Worm (Caenorhabditis elegans) whole organism, mixed stage, embryonic: ENCODE measurements around the gene dhs-16.

Source experiments
- bed-3 ChIP-seq: fragments of 200-800 bp; sonication (Bioruptor generic); optimal IDR thresholded peaks from 3 replicates; lab custom pipeline; 2018; ENCODE audit warnings: mild to moderate bottlenecking, missing genetic modification characterization, moderate library complexity, missing compliant biosample characterization
- blmp-1 ChIP-seq: fragments of 150-350 bp; optimal IDR thresholded peaks from 2 replicates; lab custom pipeline; 2014; ENCODE audit warnings: missing biosample characterization, missing genetic modification characterization
- ceh-43 ChIP-seq: fragments of 200-800 bp; sonication (Bioruptor generic); optimal IDR thresholded peaks from 2 replicates; lab custom pipeline; 2018; ENCODE audit warnings: mild to moderate bottlenecking, missing genetic modification characterization, moderate library complexity, missing compliant biosample characterization
- ceh-83 ChIP-seq: fragments of 200-800 bp; sonication (Bioruptor generic); optimal IDR thresholded peaks from 2 replicates; lab custom pipeline; 2018; ENCODE audit warnings: mild to moderate bottlenecking, missing genetic modification characterization, missing compliant biosample characterization
- ces-1 ChIP-seq: fragments of 150-350 bp; optimal IDR thresholded peaks from 2 replicates; lab custom pipeline; 2014; ENCODE audit warnings: missing biosample characterization, missing genetic modification reagents, missing genetic modification characterization
- cnd-1 ChIP-seq: fragments of 200-800 bp; sonication (Bioruptor generic); optimal IDR thresholded peaks from 2 replicates; lab custom pipeline; 2018; ENCODE audit warnings: mild to moderate bottlenecking, missing genetic modification characterization, missing compliant biosample characterization
- drap-1 ChIP-seq: fragments of 200-800 bp; sonication (Bioruptor generic); optimal IDR thresholded peaks from 3 replicates; lab custom pipeline; 2018; ENCODE audit warnings: mild to moderate bottlenecking, missing genetic modification characterization, missing compliant biosample characterization
- elt-1 ChIP-seq: sonication (generic microtip); optimal IDR thresholded peaks from 2 replicates; lab custom pipeline; 2017; ENCODE audit warnings: missing genetic modification characterization, mild to moderate bottlenecking, missing compliant biosample characterization, antibody characterized with exemption, moderate library complexity, borderline replicate concordance; ENCODE audit not compliant: insufficient read depth
- elt-3 ChIP-seq: fragments of 150-350 bp; optimal IDR thresholded peaks from 2 replicates; lab custom pipeline; 2014; ENCODE audit warnings: missing biosample characterization, missing genetic modification characterization
- flh-1 ChIP-seq: fragments of 200-800 bp; sonication (Bioruptor generic); optimal IDR thresholded peaks from 2 replicates; lab custom pipeline; 2018; ENCODE audit warnings: mild to moderate bottlenecking, missing genetic modification characterization, moderate library complexity, missing compliant biosample characterization
- ham-2 ChIP-seq: fragments of 200-800 bp; sonication (Bioruptor generic); optimal IDR thresholded peaks from 2 replicates; lab custom pipeline; 2018; ENCODE audit warnings: mild to moderate bottlenecking, missing genetic modification characterization, missing compliant biosample characterization
- hlh-1 ChIP-seq: fragments of 150-350 bp; optimal IDR thresholded peaks from 2 replicates; lab custom pipeline; 2014; ENCODE audit warnings: missing biosample characterization, missing genetic modification reagents, missing genetic modification characterization
- lin-13 ChIP-seq: fragments of 150-350 bp; optimal IDR thresholded peaks from 2 replicates; lab custom pipeline; 2014; ENCODE audit warnings: missing biosample characterization, missing genetic modification characterization
- lin-32 ChIP-seq: fragments of 200-800 bp; sonication (Bioruptor generic); optimal IDR thresholded peaks from 2 replicates; lab custom pipeline; 2018; ENCODE audit warnings: mild to moderate bottlenecking, missing genetic modification characterization, missing compliant biosample characterization
- lsy-2 ChIP-seq: fragments of 150-350 bp; optimal IDR thresholded peaks from 2 replicates; lab custom pipeline; 2014; ENCODE audit warnings: missing biosample characterization, missing genetic modification characterization
- mep-1 ChIP-seq: fragments of 150-350 bp; optimal IDR thresholded peaks from 2 replicates; lab custom pipeline; 2017; ENCODE audit warnings: missing biosample characterization, missing genetic modification reagents, missing genetic modification characterization, inconsistent platforms
- mls-2 ChIP-seq: sonication (generic microtip); optimal IDR thresholded peaks from 2 replicates; lab custom pipeline; 2016; ENCODE audit warnings: mild to moderate bottlenecking, missing genetic modification characterization, moderate library complexity, missing compliant biosample characterization
- nhr-12 ChIP-seq: fragments of 150-350 bp; optimal IDR thresholded peaks from 2 replicates; lab custom pipeline; 2014; ENCODE audit warnings: missing biosample characterization, missing genetic modification characterization
- nhr-2 ChIP-seq: fragments of 150-350 bp; optimal IDR thresholded peaks from 2 replicates; lab custom pipeline; 2014; ENCODE audit warnings: missing biosample characterization, missing genetic modification characterization
- nhr-237 ChIP-seq: fragments of 150-350 bp; optimal IDR thresholded peaks from 2 replicates; lab custom pipeline; 2014; ENCODE audit warnings: missing biosample characterization, missing genetic modification characterization
- nhr-28 ChIP-seq: fragments of 150-350 bp; optimal IDR thresholded peaks from 2 replicates; lab custom pipeline; 2014; ENCODE audit warnings: missing biosample characterization, missing genetic modification characterization
- nhr-76 ChIP-seq: sonication (generic microtip); optimal IDR thresholded peaks from 2 replicates; lab custom pipeline; 2017; ENCODE audit warnings: missing biosample characterization, missing genetic modification characterization
- pha-4 ChIP-seq: fragments of 150-350 bp; optimal IDR thresholded peaks from 2 replicates; lab custom pipeline; 2018; ENCODE audit warnings: missing biosample characterization, missing genetic modification reagents, missing genetic modification characterization
- snpc-4 ChIP-seq: fragments of 150-350 bp; optimal IDR thresholded peaks from 2 replicates; lab custom pipeline; 2014; ENCODE audit warnings: missing biosample characterization, missing genetic modification characterization
- tbx-8 ChIP-seq: fragments of 200-800 bp; sonication (Bioruptor generic); optimal IDR thresholded peaks from 2 replicates; lab custom pipeline; 2018; ENCODE audit warnings: mild to moderate bottlenecking, missing genetic modification characterization, moderate library complexity, missing compliant biosample characterization
- unc-120 ChIP-seq: sonication (generic microtip); optimal IDR thresholded peaks from 2 replicates; lab custom pipeline; 2017; ENCODE audit warnings: missing genetic modification characterization, missing compliant biosample characterization; ENCODE audit not compliant: poor library complexity, severe bottlenecking
- unc-39 ChIP-seq: fragments of 150-350 bp; optimal IDR thresholded peaks from 2 replicates; lab custom pipeline; 2014; ENCODE audit warnings: missing biosample characterization, missing genetic modification characterization
- unc-62 ChIP-seq: fragments of 150-350 bp; optimal IDR thresholded peaks from 2 replicates; lab custom pipeline; 2014; ENCODE audit warnings: missing biosample characterization, missing genetic modification reagents, missing genetic modification characterization
- zip-8 ChIP-seq: fragments of 150-350 bp; optimal IDR thresholded peaks from 2 replicates; lab custom pipeline; 2014; ENCODE audit warnings: missing biosample characterization, missing genetic modification characterization
- ztf-11 ChIP-seq: fragments of 150-350 bp; optimal IDR thresholded peaks from 2 replicates; lab custom pipeline; 2014; ENCODE audit warnings: missing biosample characterization, missing genetic modification characterization

Gene dhs-16

DNA sequence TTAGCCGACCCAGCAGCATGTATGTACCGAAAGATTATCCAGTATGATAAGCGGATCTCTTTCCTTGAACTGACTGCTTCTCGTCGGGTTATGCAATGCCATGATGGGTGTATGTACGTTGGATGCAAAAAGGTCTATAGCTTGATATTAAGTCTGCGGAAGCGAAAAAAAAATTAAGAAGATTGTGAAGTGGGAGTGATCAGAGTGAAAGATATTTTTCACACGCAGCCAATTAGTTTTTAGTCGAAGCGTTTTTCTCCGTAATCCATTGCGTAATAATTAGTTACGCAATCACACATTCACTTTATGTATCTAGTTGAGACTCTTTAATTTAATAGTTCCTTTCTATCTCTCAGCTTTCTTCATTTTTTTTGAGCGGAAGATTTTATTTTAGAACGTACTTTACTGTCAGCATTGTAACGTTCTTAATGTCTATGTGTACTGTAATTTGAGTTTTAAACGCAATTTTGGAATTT lies 33.8 kb upstream of the dhs-16 start:
- peak; percentile 43 for TF ChIP-seq elt-1 (tag; lab: Kevin White, UChicago)
- peak; percentile 99 for TF ChIP-seq zip-8
- TF ChIP-seq lin-32 (GFP tag; lab: Kevin White, UChicago), result no peak

DNA sequence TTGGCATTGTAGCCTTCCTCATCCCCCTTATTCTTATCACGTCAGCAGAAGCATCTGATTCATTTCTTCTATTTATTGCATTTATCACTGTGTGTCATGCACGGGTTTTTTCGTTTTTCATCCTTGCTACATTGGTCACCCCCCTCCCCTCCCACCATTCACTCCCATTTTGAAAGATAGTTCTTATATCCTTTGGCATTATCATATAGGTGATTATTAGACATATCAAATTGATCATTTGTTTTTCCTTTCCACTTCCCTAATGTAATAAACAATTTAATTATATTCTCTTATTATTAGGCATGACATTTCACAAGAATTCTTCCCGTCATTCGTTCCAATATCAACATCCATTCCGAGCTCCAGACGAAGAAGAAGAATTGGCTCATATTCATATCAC lies 32.4 kb upstream of the dhs-16 start, which contains the start of gene M03F8.1:
Gene M03F8.1 (plus strand): TSS at position 301 of the 400 bp plus-strand sequence.
- TF ChIP-seq flh-1, result no peak
- no peak for TF ChIP-seq nhr-2 (tag; lab: Kevin White, UChicago)

DNA sequence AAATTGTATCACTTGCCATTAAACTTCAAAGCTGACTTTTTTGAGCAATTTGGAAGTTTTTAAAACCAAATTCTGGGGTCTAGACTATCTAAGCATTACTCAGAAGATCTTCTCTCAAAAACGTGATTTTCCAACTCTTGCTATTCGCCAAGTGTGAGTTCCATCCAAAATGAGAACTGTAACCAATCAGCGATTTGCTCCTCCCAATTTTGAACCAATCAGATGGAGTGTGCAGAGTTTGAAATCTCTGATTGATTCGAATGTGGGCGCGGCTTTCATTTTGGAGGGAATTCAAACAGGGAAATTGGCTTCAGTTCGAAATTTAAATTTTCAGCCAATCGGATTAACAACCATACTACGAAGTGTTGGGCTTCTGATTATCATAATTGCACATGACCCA lies 30.5 kb upstream of the dhs-16 start:
- TF ChIP-seq ham-2 (GFP tag; lab: Kevin White, UChicago), result no peak
- TF ChIP-seq nhr-76 (tag; lab: Kevin White, UChicago), result no peak
- no peak for TF ChIP-seq nhr-237 (tag; lab: Kevin White, UChicago)
- no peak for TF ChIP-seq elt-3 (tag; lab: Kevin White, UChicago)
- TF ChIP-seq unc-120, result no peak
- no peak for TF ChIP-seq ztf-11 (tag; lab: Kevin White, UChicago)
- no peak for TF ChIP-seq lin-13 (tag; lab: Kevin White, UChicago)
- no peak for TF ChIP-seq ces-1 (GFP tag; lab: Kevin White, UChicago)
- TF ChIP-seq flh-1, result no peak
- TF ChIP-seq drap-1, result no peak
- no peak for TF ChIP-seq tbx-8 (GFP tag; lab: Kevin White, UChicago)
- TF ChIP-seq cnd-1 (tag; lab: Kevin White, UChicago), result no peak
- TF ChIP-seq mls-2 (tag; lab: Kevin White, UChicago), result no peak
- TF ChIP-seq bed-3 (GFP tag; lab: Kevin White, UChicago), result no peak

DNA sequence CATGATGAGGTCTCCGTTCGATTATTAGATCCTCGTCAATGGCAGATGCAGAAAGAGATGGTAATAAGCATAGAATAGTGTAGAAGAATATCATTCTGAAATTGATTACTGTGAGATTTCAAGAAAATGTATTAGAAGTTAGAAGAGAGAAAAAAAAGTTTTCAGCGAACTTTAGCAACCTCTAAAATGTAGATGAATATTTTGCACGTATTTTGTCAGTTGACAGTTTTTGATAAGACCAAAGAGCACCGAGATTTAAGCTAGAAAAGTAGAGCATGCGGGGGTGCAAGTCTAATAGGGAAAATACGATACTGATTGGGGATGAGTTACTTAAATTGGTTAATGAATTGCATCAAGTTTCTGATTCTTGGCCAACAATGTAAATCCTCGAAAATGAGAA lies 28.8 kb upstream of the dhs-16 start, which contains the start of gene M03F8.6:
Gene M03F8.6 (minus strand): TSS at position 101 of the 400 bp plus-strand sequence.
- TF ChIP-seq nhr-237 (tag; lab: Kevin White, UChicago), result no peak
- no peak for TF ChIP-seq ceh-83 (GFP tag; lab: Kevin White, UChicago)
- TF ChIP-seq ces-1 (GFP tag; lab: Kevin White, UChicago), result no peak
- TF ChIP-seq tbx-8 (GFP tag; lab: Kevin White, UChicago), result no peak
- no peak for TF ChIP-seq nhr-76 (tag; lab: Kevin White, UChicago)
- TF ChIP-seq hlh-1 (tag; lab: Kevin White, UChicago), result no peak
- no peak for TF ChIP-seq nhr-2 (tag; lab: Kevin White, UChicago)
- TF ChIP-seq unc-39 (tag; lab: Kevin White, UChicago), result no peak

DNA sequence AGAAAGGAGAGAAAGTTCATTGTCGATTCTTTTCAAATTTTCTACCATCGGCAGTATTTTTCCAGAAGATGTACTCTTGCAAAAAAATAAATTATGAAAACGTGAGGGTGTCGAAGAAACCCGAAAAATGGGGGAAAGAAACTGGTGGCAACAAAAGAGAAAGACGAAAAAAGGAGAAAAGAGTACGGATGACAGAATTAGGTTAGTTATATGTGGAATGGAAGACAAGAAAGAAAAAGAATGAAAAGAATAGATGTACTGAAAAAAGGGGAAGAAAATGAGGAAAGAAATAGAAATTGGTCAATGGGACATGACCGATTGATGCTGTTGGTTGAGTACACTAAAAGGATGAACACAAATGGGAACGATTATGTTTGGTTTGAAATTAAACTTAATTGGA lies 27.9 kb upstream of the dhs-16 start:
- TF ChIP-seq hlh-1 (tag; lab: Kevin White, UChicago), result no peak
- TF ChIP-seq ces-1 (GFP tag; lab: Kevin White, UChicago), result peak; percentile 69

DNA sequence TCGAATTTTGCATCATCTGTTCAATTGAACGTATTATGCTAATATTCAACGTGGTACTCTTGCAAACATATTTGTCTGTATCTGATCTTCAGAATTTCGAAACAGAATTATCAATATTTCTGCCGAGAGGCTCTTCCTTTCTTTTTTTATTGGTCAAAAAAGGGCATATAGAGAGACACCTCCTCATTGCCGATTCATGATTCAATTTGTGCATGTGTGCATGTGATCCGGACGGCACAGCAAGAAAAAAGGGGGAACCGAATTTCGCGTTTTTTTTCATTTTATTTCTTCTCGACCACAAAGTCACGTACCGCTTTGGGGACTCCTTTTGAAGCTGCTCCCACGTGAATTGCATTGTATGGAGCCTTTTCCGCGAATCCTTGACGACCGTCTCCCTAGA lies 22.0 kb upstream of the dhs-16 start, which contains the start of gene mcp-1:
Gene mcp-1 (plus strand): TSS at position 292 of the 400 bp plus-strand sequence.
- no peak for TF ChIP-seq lin-32 (GFP tag; lab: Kevin White, UChicago)
- no peak for TF ChIP-seq unc-120
- TF ChIP-seq lin-13 (tag; lab: Kevin White, UChicago), result no peak
- no peak for TF ChIP-seq lsy-2
- no peak for TF ChIP-seq hlh-1 (tag; lab: Kevin White, UChicago)
- TF ChIP-seq flh-1, result no peak
- no peak for TF ChIP-seq blmp-1
- TF ChIP-seq ceh-43 (GFP tag; lab: Kevin White, UChicago), result no peak
- TF ChIP-seq mep-1 (tag; lab: Kevin White, UChicago), result no peak
- no peak for TF ChIP-seq elt-3 (tag; lab: Kevin White, UChicago)
- TF ChIP-seq unc-62 (GFP tag; lab: Kevin White, UChicago), result no peak
- no peak for TF ChIP-seq pha-4 (tag; lab: Kevin White, UChicago)

DNA sequence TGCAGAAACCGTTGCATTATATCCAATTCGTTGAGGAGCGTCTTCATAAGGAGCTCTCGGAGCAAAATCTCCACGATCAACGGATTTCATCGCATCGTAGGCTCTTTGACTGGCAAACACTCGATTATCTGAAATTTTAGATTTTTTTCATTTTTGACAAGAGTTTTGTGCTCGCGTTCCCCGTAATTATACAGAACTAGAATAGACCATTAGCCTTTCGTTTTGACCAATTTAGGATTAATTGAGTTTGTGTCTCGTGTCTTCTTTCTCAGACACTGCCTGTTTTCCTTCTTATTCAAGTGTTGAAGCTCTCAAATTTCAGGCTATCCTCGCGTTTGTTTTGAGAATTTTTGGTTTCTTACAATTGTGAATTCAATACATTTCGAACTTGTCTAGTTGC lies 20.5 kb upstream of the dhs-16 start:
- TF ChIP-seq snpc-4 (tag; lab: Kevin White, UChicago) (no peak), mep-1 (tag; lab: Kevin White, UChicago) (no peak), nhr-12 (tag; lab: Kevin White, UChicago) (no peak), nhr-28 (no peak), unc-62 (GFP tag; lab: Kevin White, UChicago) (no peak), nhr-237 (tag; lab: Kevin White, UChicago) (no peak), ces-1 (GFP tag; lab: Kevin White, UChicago) (peak; percentile 71)
- TF ChIP-seq, all 35 proteins: peak for 1
